Fruit fly (Drosophila melanogaster) whole organism, wandering third instar larva: ENCODE measurements around the gene PTPMT1.

Experiments used
- Abd-B ChIP-seq: fragments of >200 bp; optimal IDR thresholded peaks from 2 replicates; lab custom pipeline; 2017; ENCODE audit warnings: missing biosample characterization, missing genetic modification characterization
- CG32264 ChIP-seq: fragments of 200-800 bp; sonication (Bioruptor generic); optimal IDR thresholded peaks from 2 replicates; lab custom pipeline; 2016; ENCODE audit warnings: missing biosample characterization, missing genetic modification characterization
- CG9705 ChIP-seq: fragments of 200-800 bp; sonication (Bioruptor generic); optimal IDR thresholded peaks from 2 replicates; lab custom pipeline; 2018; ENCODE audit warnings: missing biosample characterization, mild to moderate bottlenecking, missing genetic modification characterization
- CrebA ChIP-seq: fragments of 200-800 bp; sonication (Bioruptor generic); optimal IDR thresholded peaks from 2 replicates; lab custom pipeline; 2016; ENCODE audit warnings: missing biosample characterization, mild to moderate bottlenecking, missing genetic modification characterization, borderline replicate concordance
- Dfd ChIP-seq: fragments of >200 bp; optimal IDR thresholded peaks from 2 replicates; lab custom pipeline; 2017; ENCODE audit warnings: missing biosample characterization, missing genetic modification characterization
- Dif ChIP-seq: fragments of 200-275, 200-300 bp; sonication (Bioruptor generic); optimal IDR thresholded peaks from 2 replicates; lab custom pipeline; 2018; ENCODE audit warnings: missing biosample characterization, missing genetic modification characterization; ENCODE audit not compliant: partially characterized antibody
- GATAd ChIP-seq: sonication (Bioruptor generic); optimal IDR thresholded peaks from 2 replicates; lab custom pipeline; 2016; ENCODE audit warnings: missing biosample characterization, missing genetic modification characterization
- HLH106 ChIP-seq: fragments of 200-800 bp; optimal IDR thresholded peaks from 3 replicates; lab custom pipeline; 2019; ENCODE audit warnings: missing biosample characterization, mild to moderate bottlenecking, missing genetic modification characterization, moderate library complexity
- Hnf4 ChIP-seq: fragments of 200-800 bp; sonication (Bioruptor generic); optimal IDR thresholded peaks from 2 replicates; lab custom pipeline; 2016; ENCODE audit warnings: missing biosample characterization, mild to moderate bottlenecking, missing genetic modification characterization
- Hr78 ChIP-seq: fragments of >200 bp; optimal IDR thresholded peaks from 2 replicates; lab custom pipeline; 2017; ENCODE audit warnings: missing biosample characterization, missing genetic modification characterization
- Hr83 ChIP-seq: fragments of 200-300 bp; sonication (Bioruptor generic); optimal IDR thresholded peaks from 2 replicates; lab custom pipeline; 2016; ENCODE audit warnings: missing biosample characterization, mild to moderate bottlenecking, missing genetic modification characterization, moderate library complexity; ENCODE audit not compliant: poor library complexity, severe bottlenecking
- Jra ChIP-seq: sonication (Bioruptor generic); optimal IDR thresholded peaks from 2 replicates; lab custom pipeline; 2016; ENCODE audit warnings: missing biosample characterization, missing genetic modification characterization
- Mio ChIP-seq: sonication (Bioruptor generic); optimal IDR thresholded peaks from 2 replicates; lab custom pipeline; 2016; ENCODE audit warnings: missing biosample characterization, missing genetic modification characterization
- Myc ChIP-seq: fragments of >200 bp; optimal IDR thresholded peaks from 2 replicates; lab custom pipeline; 2017
- N ChIP-seq: fragments of >200 bp; optimal IDR thresholded peaks from 2 replicates; lab custom pipeline; 2018; ENCODE audit warnings: missing biosample characterization, missing external identifiers, missing genetic modification characterization
- OdsH ChIP-seq: fragments of 200-800 bp; sonication (Bioruptor generic); optimal IDR thresholded peaks from 2 replicates; lab custom pipeline; 2016; ENCODE audit warnings: missing biosample characterization, mild to moderate bottlenecking, missing genetic modification characterization
- Rel ChIP-seq, 2 experiments: fragments of 200-800 bp; sonication (Bioruptor generic) in 1 of 2; optimal IDR thresholded peaks; 2 replicates in 1 of 2; 3 replicates in 1 of 2; lab custom pipeline; 2016 to 2019; ENCODE audit warnings: mild to moderate bottlenecking in 2 of 2, missing biosample characterization in 2 of 2, missing genetic modification characterization in 2 of 2, moderate library complexity in 1 of 2
- Sp1 ChIP-seq: fragments of 200-800 bp; sonication (Bioruptor generic); optimal IDR thresholded peaks from 3 replicates; lab custom pipeline; 2019; ENCODE audit warnings: missing biosample characterization, mild to moderate bottlenecking, missing genetic modification characterization, moderate library complexity
- Vsx2 ChIP-seq: fragments of 200-300, 225-300 bp; sonication (Bioruptor generic); optimal IDR thresholded peaks from 2 replicates; lab custom pipeline; 2018; ENCODE audit warnings: missing biosample characterization, missing genetic modification characterization; ENCODE audit not compliant: partially characterized antibody
- br ChIP-seq: fragments of 200-800 bp; sonication (Bioruptor generic); optimal IDR thresholded peaks from 2 replicates; lab custom pipeline; 2016; ENCODE audit warnings: missing biosample characterization, missing genetic modification characterization
- brk ChIP-seq: fragments of 200-800 bp; sonication (Bioruptor generic); optimal IDR thresholded peaks from 2 replicates; lab custom pipeline; 2016; ENCODE audit warnings: missing biosample characterization, mild to moderate bottlenecking, missing genetic modification characterization
- dl ChIP-seq, 2 experiments: fragments of 175-275, 200-275 bp in 1 of 2; fragments of 200-275 bp in 1 of 2; sonication (Bioruptor generic); optimal IDR thresholded peaks; lab custom pipeline; 2018; ENCODE audit warnings: mild to moderate bottlenecking in 2 of 2, missing biosample characterization in 2 of 2, missing genetic modification characterization in 2 of 2, moderate library complexity in 2 of 2; ENCODE audit not compliant: partially characterized antibody in 2 of 2, insufficient read depth in 1 of 2
- dmrt93B ChIP-seq: fragments of 200-800 bp; sonication (Bioruptor generic); optimal IDR thresholded peaks from 2 replicates; lab custom pipeline; 2018; ENCODE audit warnings: missing biosample characterization, mild to moderate bottlenecking, missing genetic modification characterization
- dsf ChIP-seq: sonication (Bioruptor generic); optimal IDR thresholded peaks from 2 replicates; lab custom pipeline; 2016; ENCODE audit warnings: missing biosample characterization, missing genetic modification characterization, borderline replicate concordance
- ey ChIP-seq: fragments of 200-800 bp; sonication (Bioruptor generic); optimal IDR thresholded peaks from 2 replicates; lab custom pipeline; 2016; ENCODE audit warnings: missing biosample characterization, missing genetic modification characterization
- foxo ChIP-seq, 2 experiments: fragments of 200-800 bp; sonication (Bioruptor generic); optimal IDR thresholded peaks; 2 replicates in 1 of 2; 3 replicates in 1 of 2; lab custom pipeline; 2016 to 2017; ENCODE audit warnings: missing biosample characterization in 2 of 2, missing genetic modification characterization in 2 of 2
- fru ChIP-seq: fragments of 200-800 bp; sonication (Bioruptor generic); optimal IDR thresholded peaks from 3 replicates; lab custom pipeline; 2016; ENCODE audit warnings: missing biosample characterization, mild to moderate bottlenecking, missing genetic modification characterization
- h ChIP-seq: fragments of 200-800 bp; sonication (Bioruptor generic); optimal IDR thresholded peaks from 3 replicates; lab custom pipeline; 2016; ENCODE audit warnings: missing biosample characterization, mild to moderate bottlenecking, missing genetic modification characterization
- jim ChIP-seq: fragments of 175-275, 200-325 bp; sonication (Bioruptor generic); optimal IDR thresholded peaks from 2 replicates; lab custom pipeline; 2016; ENCODE audit warnings: missing biosample characterization, mild to moderate bottlenecking, missing genetic modification characterization
- lola ChIP-seq: fragments of >200 bp; optimal IDR thresholded peaks from 2 replicates; lab custom pipeline; 2017; ENCODE audit warnings: missing biosample characterization, missing genetic modification characterization
- pan ChIP-seq: fragments of >200 bp; optimal IDR thresholded peaks from 2 replicates; lab custom pipeline; 2017
- psq ChIP-seq: fragments of 200-800 bp; sonication (Bioruptor generic); optimal IDR thresholded peaks from 3 replicates; lab custom pipeline; 2017; ENCODE audit warnings: missing biosample characterization, mild to moderate bottlenecking, missing genetic modification characterization, moderate library complexity
- rgr ChIP-seq: fragments of 200-800 bp; sonication (Bioruptor generic); optimal IDR thresholded peaks from 3 replicates; lab custom pipeline; 2016; ENCODE audit warnings: missing biosample characterization, mild to moderate bottlenecking, missing genetic modification characterization
- sage ChIP-seq: fragments of 200-800 bp; sonication (Bioruptor generic); optimal IDR thresholded peaks from 2 replicates; lab custom pipeline; 2016; ENCODE audit warnings: missing biosample characterization, mild to moderate bottlenecking, missing genetic modification characterization
- sv ChIP-seq: fragments of 200-800 bp; sonication (Bioruptor generic); optimal IDR thresholded peaks from 3 replicates; lab custom pipeline; 2016; ENCODE audit warnings: missing biosample characterization, missing genetic modification characterization
- tai ChIP-seq: sonication (Bioruptor generic); optimal IDR thresholded peaks from 2 replicates; lab custom pipeline; 2016; ENCODE audit warnings: missing biosample characterization, missing genetic modification characterization
- usp ChIP-seq: fragments of >200 bp; optimal IDR thresholded peaks from 2 replicates; lab custom pipeline; 2017; ENCODE audit warnings: missing biosample characterization, missing genetic modification characterization
- woc ChIP-seq: sonication (Bioruptor generic); optimal IDR thresholded peaks from 2 replicates; lab custom pipeline; 2016; ENCODE audit warnings: missing biosample characterization, mild to moderate bottlenecking, missing genetic modification characterization

The PTPMT1 gene

dm6 chr3R:23724843-23725506 is 33.2 kb upstream of the PTPMT1 start:
- TF ChIP-seq Jra = no peak
- TF ChIP-seq HLH106 (tag; lab: Kevin White, UChicago) = no peak
- peak; percentile 12 for TF ChIP-seq h (GFP tag; lab: Kevin White, UChicago)
- peak; percentile 80 for TF ChIP-seq CrebA (GFP tag; lab: Kevin White, UChicago)
- TF ChIP-seq psq (GFP tag; lab: Kevin White, UChicago) = no peak
- TF ChIP-seq jim (GFP tag; lab: Kevin White, UChicago) = no peak
- TF ChIP-seq sage (GFP tag; lab: Kevin White, UChicago) = peak; percentile 7
- TF ChIP-seq Vsx2 (GFP tag; lab: Kevin White, UChicago) = peak; percentile 31
- TF ChIP-seq brk (GFP tag; lab: Kevin White, UChicago) = peak; percentile 42
- no peak for TF ChIP-seq Rel (GFP tag; optimal IDR thresholded peaks at IDR 0.05; lab: Kevin White, UChicago)
- peak; percentile 42 for TF ChIP-seq Rel (tag; optimal IDR thresholded peaks at IDR 0.05; lab: Kevin White, UChicago)
- TF ChIP-seq Sp1 = no peak
- TF ChIP-seq br (GFP tag; lab: Kevin White, UChicago) = peak; percentile 55

- TF ChIP-seq brk (GFP tag; lab: Kevin White, UChicago) (no peak), Hr78 (GFP tag; lab: Kevin White, UChicago) (no peak), CG32264 (no peak), jim (GFP tag; lab: Kevin White, UChicago) (no peak), woc (GFP tag; lab: Kevin White, UChicago) (no peak), HLH106 (tag; lab: Kevin White, UChicago) (no peak), Rel (GFP tag; optimal IDR thresholded peaks at IDR 0.05; lab: Kevin White, UChicago) (no peak), Rel (tag; optimal IDR thresholded peaks at IDR 0.05; lab: Kevin White, UChicago) (peak; percentile 85), br (GFP tag; lab: Kevin White, UChicago) (peak; percentile 42), GATAd (no peak), Hnf4 (GFP tag; lab: Kevin White, UChicago) (peak; percentile 0), N (no peak), OdsH (GFP tag; lab: Kevin White, UChicago) (peak; percentile 43), Hr83 (GFP tag; lab: Kevin White, UChicago) (peak; percentile 21), sage (GFP tag; lab: Kevin White, UChicago) (no peak), Myc (lab: Kevin White, UChicago) (no peak), Jra (no peak), lola (no peak), Dfd (GFP tag; lab: Kevin White, UChicago) (no peak), dsf (GFP tag; lab: Kevin White, UChicago) (no peak), ey (GFP tag; lab: Kevin White, UChicago) (no peak), Vsx2 (GFP tag; lab: Kevin White, UChicago) (no peak), h (GFP tag; lab: Kevin White, UChicago) (peak; percentile 62), CrebA (GFP tag; lab: Kevin White, UChicago) (peak; percentile 44), sv (GFP tag; lab: Kevin White, UChicago) (no peak), tai (no peak), pan (lab: Kevin White, UChicago) (no peak), dl (GFP tag; optimal IDR thresholded peaks at IDR 0.05; lab: Kevin White, UChicago; ENCODE audit: insufficient read depth in 1 of 2, partially characterized antibody in 2 of 2) (no peak), foxo (GFP tag; optimal IDR thresholded peaks at IDR 0.05; lab: Kevin White, UChicago) (no peak), dmrt93B (GFP tag; lab: Kevin White, UChicago) (no peak), Abd-B (GFP tag; lab: Kevin White, UChicago) (no peak), Mio (GFP tag; lab: Kevin White, UChicago) (no peak), psq (GFP tag; lab: Kevin White, UChicago) (no peak), fru (GFP tag; lab: Kevin White, UChicago) (no peak), Dif (no peak), Sp1 (peak; percentile 8), CG9705 (GFP tag; lab: Kevin White, UChicago) (no peak), usp (GFP tag; lab: Kevin White, UChicago) (no peak), rgr (GFP tag; lab: Kevin White, UChicago) (no peak)
These were observed 32.3 kb upstream of the PTPMT1 start for dm6 chr3R:23725711-23726349.
